Worm (Caenorhabditis elegans): ENCODE measurements around the gene hpo-31.
A peak's percentile ranks its signal among the peaks of the same experiment; 100 is the strongest.

The hpo-31 gene

DNA sequence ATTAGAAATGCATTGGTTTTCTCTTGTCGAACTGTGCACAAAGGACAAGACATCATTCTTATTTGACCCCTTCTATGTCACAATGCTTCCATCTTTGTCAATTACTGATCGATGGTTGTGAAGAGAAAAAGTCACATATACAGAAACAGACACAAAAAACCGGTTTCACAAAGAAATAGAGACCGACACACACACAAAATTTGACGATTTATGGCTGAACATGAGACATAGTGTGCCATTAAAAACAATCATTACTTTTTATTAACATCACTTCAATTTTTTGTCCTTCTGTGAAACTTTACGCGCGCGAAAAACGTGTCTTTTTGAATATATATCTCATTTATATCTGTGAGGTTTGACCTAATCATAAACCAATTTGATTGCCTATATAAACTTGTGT, 32.3 kb upstream of the hpo-31 start:
- TF ChIP-seq egl-5 (tag; optimal IDR thresholded peaks at IDR 0.05), result peak; percentile 73
- TF ChIP-seq zag-1 (tag; optimal IDR thresholded peaks at IDR 0.05), result no peak
- TF ChIP-seq nhr-11 (tag; optimal IDR thresholded peaks at IDR 0.05), result no peak
- TF ChIP-seq nhr-43 (tag; optimal IDR thresholded peaks at IDR 0.05; ENCODE audit: poor library complexity, severe bottlenecking), result peak; percentile 20
- TF ChIP-seq nhr-23 (tag; optimal IDR thresholded peaks at IDR 0.05), result peak; percentile 84
- TF ChIP-seq ama-1 (optimal IDR thresholded peaks at IDR 0.05), result no peak
- no peak for TF ChIP-seq aly-2 (tag; optimal IDR thresholded peaks at IDR 0.05)
- TF ChIP-seq mdl-1 (tag; optimal IDR thresholded peaks at IDR 0.05), result no peak
- TF ChIP-seq sea-2 (GFP tag; optimal IDR thresholded peaks at IDR 0.05), result no peak
- peak; percentile 79 for TF ChIP-seq nhr-25 (tag; optimal IDR thresholded peaks at IDR 0.05)

DNA sequence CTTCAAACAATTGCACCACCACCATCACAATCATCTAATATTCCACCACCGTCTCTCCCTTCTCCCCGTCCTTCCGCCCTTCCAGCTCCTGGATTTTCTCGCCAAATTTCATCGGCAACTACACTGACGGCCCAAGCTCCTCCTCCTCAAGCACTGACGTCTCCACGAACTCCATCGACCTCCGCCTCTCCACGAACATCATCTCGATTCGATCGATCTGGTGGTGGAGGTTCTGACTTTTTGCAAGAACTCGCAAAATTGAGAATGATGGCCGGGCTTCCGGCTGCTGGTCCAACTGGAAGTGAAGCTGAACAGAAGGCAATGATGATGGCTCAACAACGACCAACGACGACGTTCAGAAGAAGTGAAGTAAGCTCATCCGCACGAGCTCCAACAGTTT, 28.8 kb upstream of the hpo-31 start:
- peak; percentile 36 for TF ChIP-seq ama-1 (optimal IDR thresholded peaks at IDR 0.05)
- TF ChIP-seq ceh-9 (tag; optimal IDR thresholded peaks at IDR 0.05), result no peak

ce11 chrV:13796246-13796776, 26.5 kb upstream of the hpo-31 start, which contains the start of gene twk-32:
Gene twk-32 (plus strand): TSS chrV:13796641.
- TF ChIP-seq ceh-9 (tag; optimal IDR thresholded peaks at IDR 0.05) (no peak), sea-2 (GFP tag; optimal IDR thresholded peaks at IDR 0.05) (no peak), ama-1 (optimal IDR thresholded peaks at IDR 0.05) (peak; percentile 73), snpc-4 (tag; optimal IDR thresholded peaks at IDR 0.05) (no peak), lin-15B (tag; optimal IDR thresholded peaks at IDR 0.05) (no peak), pha-4 (tag; optimal IDR thresholded peaks at IDR 0.05) (peak; percentile 34), eor-1 (tag; optimal IDR thresholded peaks at IDR 0.05) (no peak), nhr-43 (tag; optimal IDR thresholded peaks at IDR 0.05; ENCODE audit: poor library complexity, severe bottlenecking) (no peak), nhr-67 (tag; optimal IDR thresholded peaks at IDR 0.05) (no peak), tbx-2 (tag; optimal IDR thresholded peaks at IDR 0.05) (no peak), mml-1 (tag; optimal IDR thresholded peaks at IDR 0.05) (peak; percentile 22), nhr-11 (tag; optimal IDR thresholded peaks at IDR 0.05) (no peak)

DNA sequence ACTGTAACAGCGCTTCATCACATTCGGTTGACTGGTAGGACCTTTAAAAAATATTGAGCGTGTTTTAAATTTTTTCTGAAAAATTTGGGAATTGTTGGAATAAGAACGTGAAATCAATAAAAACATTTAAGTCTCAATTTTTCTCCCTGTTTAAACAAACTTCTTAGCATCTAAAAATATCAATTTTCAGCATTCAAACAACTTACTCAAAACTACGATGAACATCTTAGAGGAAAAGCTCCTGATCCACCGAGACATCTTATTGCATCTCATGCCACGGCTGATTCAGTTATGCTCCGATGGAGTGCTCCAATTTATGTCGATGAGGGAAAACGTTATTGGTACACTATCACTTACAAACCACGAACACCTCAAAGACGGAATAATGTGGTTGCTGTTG, 23.7 kb upstream of the hpo-31 start:
- TF ChIP-seq egl-5 (tag; optimal IDR thresholded peaks at IDR 0.05) (no peak), nhr-77 (tag; optimal IDR thresholded peaks at IDR 0.05) (no peak), tbx-2 (tag; optimal IDR thresholded peaks at IDR 0.05) (no peak), daf-12 (tag; optimal IDR thresholded peaks at IDR 0.05) (no peak), nhr-28 (tag; optimal IDR thresholded peaks at IDR 0.05) (no peak), egl-27 (tag; optimal IDR thresholded peaks at IDR 0.05) (no peak), sea-2 (GFP tag; optimal IDR thresholded peaks at IDR 0.05) (no peak), nhr-23 (tag; optimal IDR thresholded peaks at IDR 0.05) (no peak)

ce11 chrV:13803902-13804301, 18.9 kb upstream of the hpo-31 start, which contains the start of gene swan-2:
Gene swan-2 (minus strand): TSS chrV:13804281.
- TF ChIP-seq nhr-67 (tag; optimal IDR thresholded peaks at IDR 0.05) (no peak), ama-1 (optimal IDR thresholded peaks at IDR 0.05) (peak; percentile 5), elt-2 (tag; optimal IDR thresholded peaks at IDR 0.05) (peak; percentile 5), ZK546.5 (tag; optimal IDR thresholded peaks at IDR 0.05) (no peak), nhr-12 (tag; optimal IDR thresholded peaks at IDR 0.05) (no peak), R02D3.7 (tag; optimal IDR thresholded peaks at IDR 0.05) (no peak), snpc-4 (tag; optimal IDR thresholded peaks at IDR 0.05) (no peak), tbx-2 (tag; optimal IDR thresholded peaks at IDR 0.05) (no peak), jun-1 (tag; optimal IDR thresholded peaks at IDR 0.05) (no peak), mml-1 (tag; optimal IDR thresholded peaks at IDR 0.05) (no peak), lin-39 (tag; optimal IDR thresholded peaks at IDR 0.05) (no peak)

DNA sequence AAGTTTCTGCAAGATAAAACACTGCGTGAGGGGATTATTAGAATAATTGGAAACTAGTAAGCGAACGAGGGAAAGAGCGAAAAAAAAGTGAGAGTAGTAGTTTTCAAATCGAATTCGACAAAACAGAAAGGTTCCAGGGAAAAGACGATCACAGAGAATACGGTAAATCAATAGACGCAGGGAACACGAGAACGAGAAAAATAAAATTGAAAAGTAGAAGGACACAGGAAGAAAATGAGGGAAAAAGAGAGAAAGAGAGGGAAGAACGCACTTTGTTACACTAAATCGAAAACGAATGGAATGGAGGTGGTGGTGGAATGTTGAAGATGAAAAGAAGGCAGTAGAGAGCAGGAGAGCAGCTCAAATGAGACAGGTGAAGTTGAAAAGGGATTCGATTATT, 15.6 kb upstream of the hpo-31 start, which contains the start of gene swan-1:
TSS of gene swan-1 (minus strand) at position 6 of the 400 bp plus-strand sequence.
- TF ChIP-seq pha-4 (tag; optimal IDR thresholded peaks at IDR 0.05) (no peak), fos-1 (tag; optimal IDR thresholded peaks at IDR 0.05) (no peak), nhr-12 (tag; optimal IDR thresholded peaks at IDR 0.05) (no peak), nhr-77 (tag; optimal IDR thresholded peaks at IDR 0.05) (no peak), nhr-25 (tag; optimal IDR thresholded peaks at IDR 0.05) (peak; percentile 14)

DNA sequence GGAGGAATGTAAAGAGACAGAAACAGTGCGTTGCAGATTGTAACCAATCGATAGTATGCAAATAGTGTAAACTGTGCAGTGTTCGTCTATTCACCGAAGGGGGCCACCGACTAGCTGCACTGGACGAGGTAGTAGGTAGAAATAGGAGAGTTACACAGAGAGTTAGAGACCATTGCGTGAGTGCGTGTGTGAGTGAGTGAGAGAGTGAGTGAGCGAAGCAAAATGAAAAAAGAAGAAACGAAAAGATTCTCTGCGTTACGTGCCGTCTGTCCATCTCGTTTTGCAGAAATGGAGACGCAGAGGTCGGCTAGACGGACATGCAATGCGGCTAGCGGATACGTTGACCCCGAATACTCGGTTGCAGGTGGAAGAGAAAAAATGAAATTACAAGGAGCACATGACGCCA, 14.4 kb upstream of the hpo-31 start:
- TF ChIP-seq mdl-1 (tag; optimal IDR thresholded peaks at IDR 0.05) (no peak), snpc-4 (tag; optimal IDR thresholded peaks at IDR 0.05) (peak; percentile 53), pqm-1 (tag; optimal IDR thresholded peaks at IDR 0.05) (peak; percentile 6), nhr-67 (tag; optimal IDR thresholded peaks at IDR 0.05) (no peak), lsy-12 (tag; optimal IDR thresholded peaks at IDR 0.05) (peak; percentile 45), R02D3.7 (tag; optimal IDR thresholded peaks at IDR 0.05) (peak; percentile 31), nhr-23 (tag; optimal IDR thresholded peaks at IDR 0.05) (peak; percentile 63), egl-27 (tag; optimal IDR thresholded peaks at IDR 0.05) (peak; percentile 18), ZK546.5 (tag; optimal IDR thresholded peaks at IDR 0.05) (no peak), nhr-25 (tag; optimal IDR thresholded peaks at IDR 0.05) (peak; percentile 77), nfya-1 (tag; optimal IDR thresholded peaks at IDR 0.05; ENCODE audit: insufficient read depth) (peak; percentile 82), elt-2 (tag; optimal IDR thresholded peaks at IDR 0.05) (peak; percentile 65), ceh-82 (tag; optimal IDR thresholded peaks at IDR 0.05) (no peak), hmg-11 (tag; optimal IDR thresholded peaks at IDR 0.05) (peak; percentile 75), jun-1 (tag; optimal IDR thresholded peaks at IDR 0.05) (peak; percentile 42), daf-12 (tag; optimal IDR thresholded peaks at IDR 0.05) (no peak), lin-15B (tag; optimal IDR thresholded peaks at IDR 0.05) (peak; percentile 73), skn-1 (tag; optimal IDR thresholded peaks at IDR 0.05) (no peak), ceh-28 (tag; optimal IDR thresholded peaks at IDR 0.05) (peak; percentile 65), sea-2 (GFP tag; optimal IDR thresholded peaks at IDR 0.05) (no peak), nhr-237 (tag; optimal IDR thresholded peaks at IDR 0.05) (no peak), eor-1 (tag; optimal IDR thresholded peaks at IDR 0.05) (no peak)
